Worm (Caenorhabditis elegans) whole organism, L4/young adult: ENCODE data around the gene ZK1240.3.

Experiments used
- W03F9.2 ChIP-seq: fragments of 150-350 bp; optimal IDR thresholded peaks from 2 replicates; lab custom pipeline; 2014; ENCODE audit warnings: missing biosample characterization, missing genetic modification characterization
- dao-5 ChIP-seq: sonication (generic microtip); optimal IDR thresholded peaks from 2 replicates; lab custom pipeline; 2016; ENCODE audit warnings: missing genotype, missing genetic modification characterization, moderate library complexity, missing compliant biosample characterization

- TF ChIP-seq dao-5 (tag; lab: Kevin White, UChicago), result no peak
- no peak for TF ChIP-seq W03F9.2
Measured at ce11 chrII:2328963-2329442, 8.9 kb downstream of the ZK1240.3 start, which contains the start of the genes ZK1240.8 and ZK1240.1.
